Fruit fly (Drosophila melanogaster): ENCODE results near the gene pll.

Gene pll

dm6 chr3R:27288202-27289135 is 35.5 kb upstream of the pll start, which contains the start of the genes bigmax and Hmu (continued):
- TF ChIP-seq ind (GFP tag; optimal IDR thresholded peaks at IDR 0.05) (peak; percentile 89), sim (GFP tag; IDR thresholded peaks at IDR 0.05) (no peak), sima (GFP tag; optimal IDR thresholded peaks at IDR 0.05) (no peak), CG1529 (GFP tag; optimal IDR thresholded peaks at IDR 0.05) (peak; percentile 41), CG6272 (GFP tag; IDR thresholded peaks at IDR 0.05) (peak; percentile 80), Hsf (GFP tag; optimal IDR thresholded peaks at IDR 0.05) (peak; percentile 88), lov (optimal IDR thresholded peaks at IDR 0.05) (no peak), lov (GFP tag; IDR thresholded peaks at IDR 0.05) (no peak), CG14965 (GFP tag; optimal IDR thresholded peaks at IDR 0.05; ENCODE audit: borderline replicate concordance) (peak; percentile 65), Xrp1 (GFP tag; IDR thresholded peaks at IDR 0.05) (peak; percentile 87), Rfx (GFP tag; IDR thresholded peaks at IDR 0.05) (peak; percentile 90), org-1 (GFP tag; optimal IDR thresholded peaks at IDR 0.05) (no peak), dpn (GFP tag; optimal IDR thresholded peaks at IDR 0.05) (peak; percentile 92 to 93), jing (GFP tag; optimal IDR thresholded peaks at IDR 0.05) (peak; percentile 7), CG9932 (GFP tag; IDR thresholded peaks at IDR 0.05) (peak; percentile 93), CG1792 (GFP tag; optimal IDR thresholded peaks at IDR 0.05) (peak; percentile 88), Camta (GFP tag; optimal IDR thresholded peaks at IDR 0.05) (peak; percentile 80), D (optimal IDR thresholded peaks at IDR 0.05) (no peak), D (GFP tag; optimal IDR thresholded peaks at IDR 0.05) (peak; percentile 53), CG9876 (GFP tag; optimal IDR thresholded peaks at IDR 0.05) (peak; percentile 93), CG15011 (GFP tag; optimal IDR thresholded peaks at IDR 0.05) (peak; percentile 6), tx (GFP tag; optimal IDR thresholded peaks at IDR 0.05) (peak; percentile 85), CG5180 (GFP tag; optimal IDR thresholded peaks at IDR 0.05) (no peak), CG30431 (GFP tag; optimal IDR thresholded peaks at IDR 0.05) (peak; percentile 65), Mrtf (GFP tag; IDR thresholded peaks at IDR 0.05) (peak; percentile 73), Mes4 (GFP tag; optimal IDR thresholded peaks at IDR 0.05) (peak; percentile 66), CG10209 (GFP tag; optimal IDR thresholded peaks at IDR 0.05) (peak; percentile 76), CG43689 (GFP tag; IDR thresholded peaks at IDR 0.05) (peak; percentile 42; the same call in 1 of the 2 replicates), exex (tag; optimal IDR thresholded peaks at IDR 0.05) (peak; percentile 65), CG18599 (GFP tag; optimal IDR thresholded peaks at IDR 0.05) (peak; percentile 85), CG13287 (GFP tag; IDR thresholded peaks at IDR 0.05; ENCODE audit: partially characterized antibody) (peak; percentile 98), dan (GFP tag; IDR thresholded peaks at IDR 0.05) (no peak), CG17328 (GFP tag; IDR thresholded peaks at IDR 0.05) (peak; percentile 82), Aef1 (GFP tag; IDR thresholded peaks at IDR 0.05) (peak; percentile 80), gro (GFP tag; optimal IDR thresholded peaks at IDR 0.05) (peak; percentile 91), prd (optimal IDR thresholded peaks at IDR 0.05) (no peak), prd (GFP tag; IDR thresholded peaks at IDR 0.05) (peak; percentile 84), zen2 (GFP tag; IDR thresholded peaks at IDR 0.05; ENCODE audit: partially characterized antibody) (peak; percentile 81; the same call in 2 of the 3 replicates), Bteb2 (GFP tag; optimal IDR thresholded peaks at IDR 0.05) (peak; percentile 88), ems (GFP tag; optimal IDR thresholded peaks at IDR 0.05) (peak; percentile 84), CG10431 (GFP tag; optimal IDR thresholded peaks at IDR 0.05) (no peak), CG8388 (GFP tag; optimal IDR thresholded peaks at IDR 0.05) (peak; percentile 74), CG16779 (GFP tag; IDR thresholded peaks at IDR 0.05) (peak; percentile 60), ham (GFP tag; IDR thresholded peaks at IDR 0.05) (no peak), al (GFP tag; IDR thresholded peaks at IDR 0.05) (peak; percentile 79), Blimp-1 (GFP tag; optimal IDR thresholded peaks at IDR 0.05) (peak; percentile 73), CG18619 (GFP tag; optimal IDR thresholded peaks at IDR 0.05) (peak; percentile 73), CG2202 (tag; optimal IDR thresholded peaks at IDR 0.05) (peak; percentile 63), CG8290 (GFP tag; optimal IDR thresholded peaks at IDR 0.05) (peak; percentile 77), CG8290 (tag; optimal IDR thresholded peaks at IDR 0.05) (peak in 1 of 2 experiments; percentile 93)

Measured in whole organism, embryonic.